Worm (Caenorhabditis elegans) whole organism, late embryonic: ENCODE results near the gene srw-23.

ENCODE experiments used
- ceh-30 ChIP-seq: fragments of 150-350 bp; optimal IDR thresholded peaks from 2 replicates; lab custom pipeline; 2014; ENCODE audit warnings: missing biosample characterization, missing genetic modification characterization
- ceh-31 ChIP-seq: sonication (generic microtip); optimal IDR thresholded peaks from 2 replicates; lab custom pipeline; 2016; ENCODE audit warnings: missing genetic modification characterization, missing compliant biosample characterization
- elt-2 ChIP-seq: sonication (generic microtip); optimal IDR thresholded peaks from 2 replicates; lab custom pipeline; 2016; ENCODE audit warnings: missing genetic modification reagents, missing genetic modification characterization, missing compliant biosample characterization
- mec-3 ChIP-seq: sonication (generic microtip); optimal IDR thresholded peaks from 2 replicates; lab custom pipeline; 2016; ENCODE audit warnings: borderline replicate concordance, missing genetic modification characterization, missing compliant biosample characterization
- nhr-11 ChIP-seq: fragments of 150-350 bp; optimal IDR thresholded peaks from 2 replicates; lab custom pipeline; 2014; ENCODE audit warnings: missing biosample characterization, missing genetic modification characterization
- nhr-232 ChIP-seq: sonication (generic microtip); optimal IDR thresholded peaks from 2 replicates; lab custom pipeline; 2016; ENCODE audit warnings: missing genetic modification characterization, missing compliant biosample characterization
- tbx-2 ChIP-seq: sonication (generic microtip); optimal IDR thresholded peaks from 2 replicates; lab custom pipeline; 2016; ENCODE audit warnings: missing genetic modification characterization, missing compliant biosample characterization

ce11 chrV:16840961-16841360 lies 32.8 kb upstream of the srw-23 start, which contains the start of gene clec-40:
- no peak for TF ChIP-seq elt-2 (tag; lab: Kevin White, UChicago)
- no peak for TF ChIP-seq ceh-31 (tag; lab: Kevin White, UChicago)
- no peak for TF ChIP-seq tbx-2
- TF ChIP-seq ceh-30 (tag; lab: Kevin White, UChicago) = no peak
- TF ChIP-seq mec-3 (tag; lab: Kevin White, UChicago) = no peak
- no peak for TF ChIP-seq nhr-232 (tag; lab: Kevin White, UChicago)
- no peak for TF ChIP-seq nhr-11
